Worm (Caenorhabditis elegans): Measurements from ENCODE around the gene ZK899.5.
"Not testable (repeated sequence)": the region's sequence is repeated elsewhere in the genome, so short reads cannot be mapped to it uniquely, and the experiment has no call there.

ZK899.5 gene

ce11 chrX:9460834-9461233 lies at the start of gene ZK899.5:
ZK899.5 (minus strand) TSS chrX:9460934.
- not testable (repeated sequence) for TF ChIP-seq mab-5, sptf-1, blmp-1 (tag; optimal IDR thresholded peaks at IDR 0.05)

DNA sequence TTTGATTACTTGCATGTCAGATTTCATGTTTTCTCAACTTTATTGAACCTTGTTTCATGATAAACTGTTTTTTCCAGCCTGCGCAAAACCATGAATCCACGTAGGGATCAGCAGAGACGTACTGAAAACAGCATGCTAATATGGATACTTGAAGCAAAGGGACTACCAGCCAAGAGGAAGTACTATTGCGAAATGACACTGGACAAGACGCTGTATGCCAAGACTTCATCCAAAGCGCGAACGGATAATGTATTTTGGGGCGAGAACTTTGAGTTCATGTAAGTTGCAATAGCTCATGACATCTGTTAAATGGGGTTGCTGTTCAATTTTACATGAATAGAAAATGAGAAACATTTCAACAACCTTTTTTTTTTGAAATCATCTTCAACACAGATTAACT lies 49.7 kb upstream of the ZK899.5 start:
- TF ChIP-seq hlh-1 (tag; optimal IDR thresholded peaks at IDR 0.05) (no peak), unc-62 (GFP tag; optimal IDR thresholded peaks at IDR 0.05) (no peak), tbx-8 (GFP tag; optimal IDR thresholded peaks at IDR 0.05) (no peak), unc-120 (tag; optimal IDR thresholded peaks at IDR 0.05; ENCODE audit: poor library complexity, severe bottlenecking) (no peak)

DNA sequence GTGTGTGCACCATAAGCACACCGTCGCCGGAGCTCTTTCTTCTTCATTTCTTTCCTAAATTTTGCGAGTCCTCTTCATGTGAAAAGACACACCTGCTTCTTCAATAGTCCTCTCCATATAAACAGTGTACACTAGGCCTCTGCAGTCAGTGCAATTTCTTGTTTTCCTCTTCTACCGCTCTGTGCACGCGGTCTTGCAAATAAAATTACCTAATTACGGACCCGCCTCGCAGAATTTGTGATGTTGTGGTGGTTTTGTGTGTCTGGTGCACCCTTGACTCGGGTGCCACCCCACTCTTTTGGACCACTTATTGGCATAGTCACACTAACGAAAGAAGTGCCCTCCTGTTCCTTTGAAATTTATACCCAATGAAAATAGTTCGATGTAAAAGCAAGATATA lies 49.2 kb upstream of the ZK899.5 start:
- TF ChIP-seq ces-1 (GFP tag; optimal IDR thresholded peaks at IDR 0.05): peak; percentile 93
- TF ChIP-seq mep-1 (tag; optimal IDR thresholded peaks at IDR 0.05): peak; percentile 42
- peak; percentile 49 for TF ChIP-seq mls-2 (tag; optimal IDR thresholded peaks at IDR 0.05)
- peak; percentile 33 for TF ChIP-seq ztf-11 (tag; optimal IDR thresholded peaks at IDR 0.05)
- TF ChIP-seq mab-5 (tag; optimal IDR thresholded peaks at IDR 0.05): no peak
- peak; percentile 26 for TF ChIP-seq sptf-1 (tag; optimal IDR thresholded peaks at IDR 0.05)
- no peak for TF ChIP-seq flh-1 (GFP tag; optimal IDR thresholded peaks at IDR 0.05)

DNA sequence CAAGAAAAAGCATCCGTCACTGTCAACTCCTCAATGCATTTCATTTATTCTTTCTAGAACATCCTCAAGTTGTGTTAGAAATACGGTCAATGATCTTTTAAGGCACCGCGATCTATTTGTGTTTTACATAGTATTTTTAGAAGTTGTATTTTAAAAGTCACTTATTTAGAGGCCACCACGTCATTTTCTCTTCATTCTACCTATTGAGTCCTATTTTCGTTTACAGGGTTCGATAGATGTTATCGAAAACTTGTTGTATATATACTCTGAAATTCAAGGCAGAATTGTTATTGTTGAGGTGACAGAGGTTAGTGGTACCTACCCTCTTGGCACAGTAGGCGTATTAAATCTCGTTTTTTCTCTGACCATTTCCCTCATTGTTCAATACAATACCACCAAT lies 48.8 kb upstream of the ZK899.5 start:
- TF ChIP-seq ceh-39 (tag; optimal IDR thresholded peaks at IDR 0.05) (no peak), ztf-11 (tag; optimal IDR thresholded peaks at IDR 0.05) (no peak), nhr-2 (tag; optimal IDR thresholded peaks at IDR 0.05) (no peak), flh-1 (GFP tag; optimal IDR thresholded peaks at IDR 0.05) (no peak), lin-13 (tag; optimal IDR thresholded peaks at IDR 0.05) (no peak)

- TF ChIP-seq unc-120 (tag; optimal IDR thresholded peaks at IDR 0.05; ENCODE audit: poor library complexity, severe bottlenecking) (no peak), ztf-11 (tag; optimal IDR thresholded peaks at IDR 0.05) (no peak), ceh-43 (GFP tag; optimal IDR thresholded peaks at IDR 0.05) (no peak), ham-2 (GFP tag; optimal IDR thresholded peaks at IDR 0.05) (no peak), pha-4 (tag; optimal IDR thresholded peaks at IDR 0.05) (no peak), blmp-1 (tag; optimal IDR thresholded peaks at IDR 0.05) (no peak), elt-1 (tag; optimal IDR thresholded peaks at IDR 0.05; ENCODE audit: borderline replicate concordance, insufficient read depth) (no peak), mab-5 (tag; optimal IDR thresholded peaks at IDR 0.05) (no peak), nhr-76 (tag; optimal IDR thresholded peaks at IDR 0.05) (no peak), flh-1 (GFP tag; optimal IDR thresholded peaks at IDR 0.05) (no peak), ceh-39 (tag; optimal IDR thresholded peaks at IDR 0.05) (no peak), cnd-1 (tag; optimal IDR thresholded peaks at IDR 0.05) (no peak), unc-39 (tag; optimal IDR thresholded peaks at IDR 0.05) (no peak), nhr-12 (tag; optimal IDR thresholded peaks at IDR 0.05) (no peak), hlh-1 (tag; optimal IDR thresholded peaks at IDR 0.05) (no peak), ceh-83 (GFP tag; optimal IDR thresholded peaks at IDR 0.05) (no peak)
Observed at ce11 chrX:9508426-9509010, 47.8 kb upstream of the ZK899.5 start.

DNA sequence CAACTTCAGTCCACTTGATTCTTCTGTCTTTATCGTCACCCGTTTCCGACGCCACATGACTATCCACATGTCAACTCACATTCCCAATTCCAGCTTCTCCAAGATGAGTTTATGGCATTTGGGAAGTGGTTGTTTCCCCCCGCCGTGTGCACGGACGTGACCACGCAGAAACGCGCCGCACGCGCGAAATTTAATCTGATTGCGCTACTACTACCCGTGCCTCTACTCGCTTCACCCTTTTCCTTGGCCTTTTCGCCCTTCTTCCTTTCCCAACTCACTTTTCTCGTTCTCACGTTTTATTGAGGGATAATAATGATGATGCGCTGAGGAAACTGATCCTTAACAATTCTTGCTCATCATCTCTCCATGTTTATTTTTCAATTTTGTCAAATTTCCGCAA lies 45.6 kb upstream of the ZK899.5 start:
- TF ChIP-seq ces-1 (GFP tag; optimal IDR thresholded peaks at IDR 0.05) (peak; percentile 84), pha-4 (tag; optimal IDR thresholded peaks at IDR 0.05) (no peak), sptf-1 (tag; optimal IDR thresholded peaks at IDR 0.05) (peak; percentile 38), snpc-4 (tag; optimal IDR thresholded peaks at IDR 0.05) (no peak)

DNA sequence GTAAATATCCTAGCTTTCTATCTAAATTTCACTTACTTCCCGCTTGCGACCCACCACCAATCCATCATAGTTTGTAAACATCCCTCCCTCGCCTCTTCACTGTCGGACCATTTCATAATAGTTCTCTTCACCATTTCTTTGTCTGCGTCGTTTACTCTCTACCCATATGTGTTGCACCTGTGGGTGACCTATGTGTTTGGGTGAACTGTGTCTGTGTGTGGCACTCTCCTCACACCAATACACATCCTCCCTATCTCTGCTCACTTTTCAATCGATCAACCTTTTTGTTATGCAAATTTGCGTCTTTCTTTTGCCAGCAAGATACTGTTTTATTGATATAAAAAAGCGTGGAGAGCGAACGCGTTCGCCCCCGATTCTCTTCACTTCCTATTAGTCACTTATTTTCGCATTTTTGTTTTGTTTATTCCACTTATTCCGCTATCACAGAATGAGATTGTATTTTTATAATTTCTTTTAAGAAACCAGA lies 44.2 kb upstream of the ZK899.5 start:
- TF ChIP-seq pha-4 (tag; optimal IDR thresholded peaks at IDR 0.05) (peak; percentile 19), lsy-2 (tag; optimal IDR thresholded peaks at IDR 0.05) (no peak), nhr-2 (tag; optimal IDR thresholded peaks at IDR 0.05) (peak; percentile 92), ceh-39 (tag; optimal IDR thresholded peaks at IDR 0.05) (peak; percentile 30), sem-2 (GFP tag; optimal IDR thresholded peaks at IDR 0.05) (no peak)
